Fruit fly (Drosophila melanogaster): ENCODE measurements around the gene CG15283.

Gene CG15283

dm6 chr2L:14440908-14441307 lies 9.8 kb downstream of the CG15283 start:
- no peak for TF ChIP-seq ovo (GFP tag; optimal IDR thresholded peaks at IDR 0.05)
- no peak for TF ChIP-seq CG12768 (GFP tag; optimal IDR thresholded peaks at IDR 0.05)
- TF ChIP-seq CG7101 (tag; optimal IDR thresholded peaks at IDR 0.05) = no peak
- no peak for TF ChIP-seq Crg-1 (GFP tag; optimal IDR thresholded peaks at IDR 0.05)
- peak; percentile 20 for TF ChIP-seq tj (GFP tag; optimal IDR thresholded peaks at IDR 0.05)

dm6 chr2L:14438827-14439226 lies 11.9 kb downstream of the CG15283 start:
- no peak for TF ChIP-seq cnc (optimal IDR thresholded peaks at IDR 0.05)
- no peak for TF ChIP-seq bab1 (GFP tag; optimal IDR thresholded peaks at IDR 0.05)
- no peak for TF ChIP-seq Crg-1 (GFP tag; optimal IDR thresholded peaks at IDR 0.05)
- TF ChIP-seq ovo (GFP tag; optimal IDR thresholded peaks at IDR 0.05) = no peak
- TF ChIP-seq kay (GFP tag; ENCODE audit: borderline replicate concordance) = no peak
- TF ChIP-seq CG11617 (GFP tag; optimal IDR thresholded peaks at IDR 0.05) = no peak
- TF ChIP-seq CG7101 (tag; optimal IDR thresholded peaks at IDR 0.05) = no peak
- TF ChIP-seq cic (GFP tag; optimal IDR thresholded peaks at IDR 0.05) = no peak
- TF ChIP-seq Mnt (GFP tag; optimal IDR thresholded peaks at IDR 0.05) = no peak
- TF ChIP-seq CG12768 (GFP tag; optimal IDR thresholded peaks at IDR 0.05) = no peak
- TF ChIP-seq CG33017 (tag; optimal IDR thresholded peaks at IDR 0.05) = no peak
- TF ChIP-seq CG5204 (GFP tag; optimal IDR thresholded peaks at IDR 0.05) = no peak
- no peak for TF ChIP-seq CG1620 (GFP tag; optimal IDR thresholded peaks at IDR 0.05)
- no peak for TF ChIP-seq CG7045 (GFP tag; optimal IDR thresholded peaks at IDR 0.05)
- TF ChIP-seq Hr96 (GFP tag; optimal IDR thresholded peaks at IDR 0.05) = no peak
- TF ChIP-seq tj (GFP tag; optimal IDR thresholded peaks at IDR 0.05) = no peak
- TF ChIP-seq CG14711 (tag; optimal IDR thresholded peaks at IDR 0.05) = no peak
- no peak for TF ChIP-seq pad (GFP tag; optimal IDR thresholded peaks at IDR 0.05)
- TF ChIP-seq Clk (GFP tag; optimal IDR thresholded peaks at IDR 0.05) = no peak
- no peak for TF ChIP-seq toe (GFP tag; optimal IDR thresholded peaks at IDR 0.05)

- no peak for TF ChIP-seq CG1620 (GFP tag; optimal IDR thresholded peaks at IDR 0.05)
- TF ChIP-seq Mnt (GFP tag; optimal IDR thresholded peaks at IDR 0.05) = no peak
- no peak for TF ChIP-seq CG11617 (GFP tag; optimal IDR thresholded peaks at IDR 0.05)
- no peak for TF ChIP-seq CG12768 (GFP tag; optimal IDR thresholded peaks at IDR 0.05)
- no peak for TF ChIP-seq Hr96 (GFP tag; optimal IDR thresholded peaks at IDR 0.05)
- no peak for TF ChIP-seq CG7101 (tag; optimal IDR thresholded peaks at IDR 0.05)
- TF ChIP-seq bab1 (GFP tag; optimal IDR thresholded peaks at IDR 0.05) = no peak
- TF ChIP-seq Clk (GFP tag; optimal IDR thresholded peaks at IDR 0.05) = no peak
- TF ChIP-seq Crg-1 (GFP tag; optimal IDR thresholded peaks at IDR 0.05) = no peak
- TF ChIP-seq tj (GFP tag; optimal IDR thresholded peaks at IDR 0.05) = no peak
- TF ChIP-seq kay (GFP tag; ENCODE audit: borderline replicate concordance) = no peak
- no peak for TF ChIP-seq cic (GFP tag; optimal IDR thresholded peaks at IDR 0.05)
- no peak for TF ChIP-seq cnc (optimal IDR thresholded peaks at IDR 0.05)
- TF ChIP-seq toe (GFP tag; optimal IDR thresholded peaks at IDR 0.05) = no peak
- no peak for TF ChIP-seq CG7045 (GFP tag; optimal IDR thresholded peaks at IDR 0.05)
- no peak for TF ChIP-seq CG33017 (tag; optimal IDR thresholded peaks at IDR 0.05)
Observed at dm6 chr2L:14435866-14436626, 14.7 kb downstream of the CG15283 start.

dm6 chr2L:14434475-14434874 lies 16.2 kb downstream of the CG15283 start:
- no peak for TF ChIP-seq Clk (GFP tag; optimal IDR thresholded peaks at IDR 0.05)
- TF ChIP-seq toe (GFP tag; optimal IDR thresholded peaks at IDR 0.05) = no peak
- no peak for TF ChIP-seq CG12768 (GFP tag; optimal IDR thresholded peaks at IDR 0.05)
- TF ChIP-seq Crg-1 (GFP tag; optimal IDR thresholded peaks at IDR 0.05) = no peak
- TF ChIP-seq bab1 (GFP tag; optimal IDR thresholded peaks at IDR 0.05) = no peak
- TF ChIP-seq kay (GFP tag; ENCODE audit: borderline replicate concordance) = no peak
- TF ChIP-seq CG1620 (GFP tag; optimal IDR thresholded peaks at IDR 0.05) = no peak

- TF ChIP-seq pad (GFP tag; optimal IDR thresholded peaks at IDR 0.05) (no peak), CG5204 (GFP tag; optimal IDR thresholded peaks at IDR 0.05) (no peak), CG33017 (tag; optimal IDR thresholded peaks at IDR 0.05) (no peak), bab1 (GFP tag; optimal IDR thresholded peaks at IDR 0.05) (no peak), CG7101 (tag; optimal IDR thresholded peaks at IDR 0.05) (no peak), Mnt (GFP tag; optimal IDR thresholded peaks at IDR 0.05) (no peak), CG12768 (GFP tag; optimal IDR thresholded peaks at IDR 0.05) (no peak), ovo (GFP tag; optimal IDR thresholded peaks at IDR 0.05) (no peak), CG11617 (GFP tag; optimal IDR thresholded peaks at IDR 0.05) (no peak), CG14711 (tag; optimal IDR thresholded peaks at IDR 0.05) (no peak), cic (GFP tag; optimal IDR thresholded peaks at IDR 0.05) (no peak)
Observed at dm6 chr2L:14432410-14433340, 18.0 kb downstream of the CG15283 start.

- TF ChIP-seq Crg-1 (GFP tag; optimal IDR thresholded peaks at IDR 0.05) = no peak
- TF ChIP-seq ovo (GFP tag; optimal IDR thresholded peaks at IDR 0.05) = no peak
- no peak for TF ChIP-seq Clk (GFP tag; optimal IDR thresholded peaks at IDR 0.05)
- no peak for TF ChIP-seq tj (GFP tag; optimal IDR thresholded peaks at IDR 0.05)
- TF ChIP-seq CG11617 (GFP tag; optimal IDR thresholded peaks at IDR 0.05) = no peak
- no peak for TF ChIP-seq CG1620 (GFP tag; optimal IDR thresholded peaks at IDR 0.05)
- TF ChIP-seq kay (GFP tag; ENCODE audit: borderline replicate concordance) = no peak
- TF ChIP-seq CG33017 (tag; optimal IDR thresholded peaks at IDR 0.05) = no peak
- no peak for TF ChIP-seq CG7045 (GFP tag; optimal IDR thresholded peaks at IDR 0.05)
- no peak for TF ChIP-seq pad (GFP tag; optimal IDR thresholded peaks at IDR 0.05)
Observed at dm6 chr2L:14431421-14431820, 19.3 kb downstream of the CG15283 start.
